Worm (Caenorhabditis elegans): ENCODE measurements around the gene mltn-7.

The mltn-7 gene

ce11 chrV:370033-370432, at the start of gene mltn-7:
TSS of gene mltn-7 (plus strand) at chrV:370333.
- TF ChIP-seq ham-2 (GFP tag; optimal IDR thresholded peaks at IDR 0.05), result no peak
- no peak for TF ChIP-seq tbx-8 (GFP tag; optimal IDR thresholded peaks at IDR 0.05)
- no peak for TF ChIP-seq nhr-237 (tag; optimal IDR thresholded peaks at IDR 0.05)
- TF ChIP-seq unc-39 (tag; optimal IDR thresholded peaks at IDR 0.05), result no peak
- TF ChIP-seq mab-5 (tag; optimal IDR thresholded peaks at IDR 0.05), result no peak
- no peak for TF ChIP-seq ces-1 (GFP tag; optimal IDR thresholded peaks at IDR 0.05)
- TF ChIP-seq unc-62 (GFP tag; optimal IDR thresholded peaks at IDR 0.05), result no peak
- TF ChIP-seq sptf-1 (tag; optimal IDR thresholded peaks at IDR 0.05), result no peak
- TF ChIP-seq pha-4 (tag; optimal IDR thresholded peaks at IDR 0.05), result no peak
- no peak for TF ChIP-seq nhr-76 (tag; optimal IDR thresholded peaks at IDR 0.05)
- TF ChIP-seq bed-3 (GFP tag; optimal IDR thresholded peaks at IDR 0.05), result no peak
- no peak for TF ChIP-seq lin-13 (tag; optimal IDR thresholded peaks at IDR 0.05)

- TF ChIP-seq mls-2 (tag; optimal IDR thresholded peaks at IDR 0.05) (no peak), tbx-8 (GFP tag; optimal IDR thresholded peaks at IDR 0.05) (no peak), ces-1 (GFP tag; optimal IDR thresholded peaks at IDR 0.05) (no peak), mep-1 (tag; optimal IDR thresholded peaks at IDR 0.05) (no peak), lin-32 (GFP tag; optimal IDR thresholded peaks at IDR 0.05) (no peak), unc-39 (tag; optimal IDR thresholded peaks at IDR 0.05) (no peak), drap-1 (GFP tag; optimal IDR thresholded peaks at IDR 0.05) (no peak), nhr-2 (tag; optimal IDR thresholded peaks at IDR 0.05) (no peak), blmp-1 (tag; optimal IDR thresholded peaks at IDR 0.05) (no peak), M03D4.4 (tag; optimal IDR thresholded peaks at IDR 0.05) (no peak), snpc-4 (tag; optimal IDR thresholded peaks at IDR 0.05) (no peak), unc-62 (GFP tag; optimal IDR thresholded peaks at IDR 0.05) (no peak), elt-1 (tag; optimal IDR thresholded peaks at IDR 0.05; ENCODE audit: borderline replicate concordance, insufficient read depth) (no peak), nhr-237 (tag; optimal IDR thresholded peaks at IDR 0.05) (no peak), unc-120 (tag; optimal IDR thresholded peaks at IDR 0.05; ENCODE audit: poor library complexity, severe bottlenecking) (no peak)
Measured at ce11 chrV:330625-331024, 39.5 kb upstream of the mltn-7 start, which contains the start of gene abt-4. TSS of gene abt-4 (minus strand) at chrV:330725.

- TF ChIP-seq drap-1 (GFP tag; optimal IDR thresholded peaks at IDR 0.05), result no peak
- TF ChIP-seq nhr-28 (tag; optimal IDR thresholded peaks at IDR 0.05), result no peak
- no peak for TF ChIP-seq lsy-2 (tag; optimal IDR thresholded peaks at IDR 0.05)
- no peak for TF ChIP-seq M03D4.4 (tag; optimal IDR thresholded peaks at IDR 0.05)
- no peak for TF ChIP-seq ceh-83 (GFP tag; optimal IDR thresholded peaks at IDR 0.05)
- TF ChIP-seq ces-1 (GFP tag; optimal IDR thresholded peaks at IDR 0.05), result no peak
- TF ChIP-seq blmp-1 (tag; optimal IDR thresholded peaks at IDR 0.05), result no peak
- no peak for TF ChIP-seq mls-2 (tag; optimal IDR thresholded peaks at IDR 0.05)
- no peak for TF ChIP-seq ceh-39 (tag; optimal IDR thresholded peaks at IDR 0.05)
- TF ChIP-seq unc-39 (tag; optimal IDR thresholded peaks at IDR 0.05), result no peak
- TF ChIP-seq lin-13 (tag; optimal IDR thresholded peaks at IDR 0.05), result no peak
- no peak for TF ChIP-seq nhr-76 (tag; optimal IDR thresholded peaks at IDR 0.05)
- TF ChIP-seq sem-2 (GFP tag; optimal IDR thresholded peaks at IDR 0.05), result no peak
- TF ChIP-seq unc-120 (tag; optimal IDR thresholded peaks at IDR 0.05; ENCODE audit: poor library complexity, severe bottlenecking), result no peak
- TF ChIP-seq ceh-43 (GFP tag; optimal IDR thresholded peaks at IDR 0.05), result no peak
- TF ChIP-seq elt-1 (tag; optimal IDR thresholded peaks at IDR 0.05; ENCODE audit: borderline replicate concordance, insufficient read depth), result no peak
Measured at ce11 chrV:331245-331644, 38.9 kb upstream of the mltn-7 start.

- TF ChIP-seq nhr-28 (tag; optimal IDR thresholded peaks at IDR 0.05) (no peak), elt-3 (tag; optimal IDR thresholded peaks at IDR 0.05) (no peak), nhr-2 (tag; optimal IDR thresholded peaks at IDR 0.05) (no peak), lin-13 (tag; optimal IDR thresholded peaks at IDR 0.05) (no peak)
Measured at ce11 chrV:332585-332984, 37.5 kb upstream of the mltn-7 start.

- TF ChIP-seq bed-3 (GFP tag; optimal IDR thresholded peaks at IDR 0.05), result no peak
- no peak for TF ChIP-seq sem-2 (GFP tag; optimal IDR thresholded peaks at IDR 0.05)
- no peak for TF ChIP-seq mls-2 (tag; optimal IDR thresholded peaks at IDR 0.05)
- TF ChIP-seq lin-32 (GFP tag; optimal IDR thresholded peaks at IDR 0.05), result no peak
- no peak for TF ChIP-seq flh-1 (GFP tag; optimal IDR thresholded peaks at IDR 0.05)
- no peak for TF ChIP-seq ces-1 (GFP tag; optimal IDR thresholded peaks at IDR 0.05)
- no peak for TF ChIP-seq tbx-8 (GFP tag; optimal IDR thresholded peaks at IDR 0.05)
- no peak for TF ChIP-seq lin-13 (tag; optimal IDR thresholded peaks at IDR 0.05)
Measured at ce11 chrV:333713-334112, 36.4 kb upstream of the mltn-7 start.
